Worm (Caenorhabditis elegans) whole organism, late embryonic: ENCODE results near the gene ZK54.3.

Experiments used
- C08G9.2 ChIP-seq: sonication (generic microtip); optimal IDR thresholded peaks from 2 replicates; lab custom pipeline; 2016; ENCODE audit warnings: mild to moderate bottlenecking, missing genetic modification characterization, moderate library complexity, missing compliant biosample characterization
- F13H6.1 ChIP-seq: sonication (generic microtip); optimal IDR thresholded peaks from 2 replicates; lab custom pipeline; 2016; ENCODE audit warnings: missing genetic modification characterization, missing compliant biosample characterization
- K02D7.2 ChIP-seq: sonication (generic microtip); optimal IDR thresholded peaks from 2 replicates; lab custom pipeline; 2017; ENCODE audit warnings: mild to moderate bottlenecking, missing genetic modification characterization, missing compliant biosample characterization
- K09A11.1 ChIP-seq: sonication (generic microtip); optimal IDR thresholded peaks from 2 replicates; lab custom pipeline; 2017; ENCODE audit warnings: antibody characterized with exemption, mild to moderate bottlenecking, missing genetic modification characterization, missing compliant biosample characterization; ENCODE audit not compliant: insufficient read depth
- T23F11.4 ChIP-seq: fragments of 200-800 bp; sonication (Bioruptor generic); optimal IDR thresholded peaks from 2 replicates; lab custom pipeline; 2018; ENCODE audit warnings: mild to moderate bottlenecking, missing genetic modification characterization, missing compliant biosample characterization
- ama-1 ChIP-seq: fragments of 150-350 bp; optimal IDR thresholded peaks from 2 replicates; lab custom pipeline; 2014
- ceh-18 ChIP-seq: sonication (generic microtip); optimal IDR thresholded peaks from 2 replicates; lab custom pipeline; 2016; ENCODE audit warnings: missing genetic modification characterization, missing compliant biosample characterization
- ceh-2 ChIP-seq: sonication (generic microtip); optimal IDR thresholded peaks from 2 replicates; lab custom pipeline; 2016; ENCODE audit warnings: missing genotype, missing genetic modification characterization, missing compliant biosample characterization
- ceh-22 ChIP-seq: sonication (generic microtip); optimal IDR thresholded peaks from 2 replicates; lab custom pipeline; 2017; ENCODE audit warnings: missing biosample characterization, missing genetic modification characterization
- ceh-30 ChIP-seq: fragments of 150-350 bp; optimal IDR thresholded peaks from 2 replicates; lab custom pipeline; 2014; ENCODE audit warnings: missing biosample characterization, missing genetic modification characterization
- ceh-31 ChIP-seq: sonication (generic microtip); optimal IDR thresholded peaks from 2 replicates; lab custom pipeline; 2016; ENCODE audit warnings: missing genetic modification characterization, missing compliant biosample characterization
- ceh-34 ChIP-seq: sonication (generic microtip); optimal IDR thresholded peaks from 2 replicates; lab custom pipeline; 2016; ENCODE audit warnings: mild to moderate bottlenecking, missing genetic modification characterization, missing compliant biosample characterization
- ceh-6 ChIP-seq: fragments of 200-800 bp; sonication (Bioruptor generic); optimal IDR thresholded peaks from 2 replicates; lab custom pipeline; 2018; ENCODE audit warnings: mild to moderate bottlenecking, missing genetic modification characterization, missing compliant biosample characterization
- ceh-9 ChIP-seq: sonication (generic microtip); optimal IDR thresholded peaks from 2 replicates; lab custom pipeline; 2016; ENCODE audit warnings: mild to moderate bottlenecking, missing genetic modification characterization, inconsistent platforms, missing compliant biosample characterization
- dmd-4 ChIP-seq: sonication (generic microtip); optimal IDR thresholded peaks from 2 replicates; lab custom pipeline; 2016; ENCODE audit warnings: borderline replicate concordance, missing genetic modification characterization, missing compliant biosample characterization
- dve-1 ChIP-seq: sonication (generic microtip); optimal IDR thresholded peaks from 2 replicates; lab custom pipeline; 2017; ENCODE audit warnings: antibody characterized with exemption, mild to moderate bottlenecking, missing genetic modification characterization, missing compliant biosample characterization
- elt-2 ChIP-seq: sonication (generic microtip); optimal IDR thresholded peaks from 2 replicates; lab custom pipeline; 2016; ENCODE audit warnings: missing genetic modification reagents, missing genetic modification characterization, missing compliant biosample characterization
- ets-4 ChIP-seq: sonication (generic microtip); optimal IDR thresholded peaks from 2 replicates; lab custom pipeline; 2016; ENCODE audit warnings: missing genetic modification characterization, missing compliant biosample characterization
- eyg-1 ChIP-seq: sonication (generic microtip); optimal IDR thresholded peaks from 2 replicates; lab custom pipeline; 2016; ENCODE audit warnings: missing genotype, missing genetic modification characterization, missing compliant biosample characterization
- fkh-10 ChIP-seq: fragments of 150-350 bp; optimal IDR thresholded peaks from 2 replicates; lab custom pipeline; 2014; ENCODE audit warnings: missing biosample characterization, missing genetic modification reagents, missing genetic modification characterization
- fkh-6 ChIP-seq: sonication (generic microtip); optimal IDR thresholded peaks from 2 replicates; lab custom pipeline; 2016; ENCODE audit warnings: missing genetic modification characterization, missing compliant biosample characterization
- hlh-13 ChIP-seq: fragments of 200-800 bp; sonication (Bioruptor generic); optimal IDR thresholded peaks from 2 replicates; lab custom pipeline; 2018; ENCODE audit warnings: mild to moderate bottlenecking, missing genetic modification characterization, missing compliant biosample characterization
- hlh-30 ChIP-seq: sonication (generic microtip); optimal IDR thresholded peaks from 2 replicates; lab custom pipeline; 2017; ENCODE audit warnings: antibody characterized with exemption, missing genetic modification characterization, missing compliant biosample characterization; ENCODE audit not compliant: insufficient read depth
- hlh-6 ChIP-seq: sonication (generic microtip); optimal IDR thresholded peaks from 2 replicates; lab custom pipeline; 2016; ENCODE audit warnings: missing genotype, missing genetic modification characterization, missing compliant biosample characterization
- lim-6 ChIP-seq: sonication (generic microtip); optimal IDR thresholded peaks from 2 replicates; lab custom pipeline; 2016; ENCODE audit warnings: missing genetic modification characterization, missing compliant biosample characterization
- lin-11 ChIP-seq: fragments of 200-800 bp; sonication (Bioruptor generic); optimal IDR thresholded peaks from 2 replicates; lab custom pipeline; 2018; ENCODE audit warnings: mild to moderate bottlenecking, missing genetic modification characterization, missing compliant biosample characterization
- mec-3 ChIP-seq: sonication (generic microtip); optimal IDR thresholded peaks from 2 replicates; lab custom pipeline; 2016; ENCODE audit warnings: borderline replicate concordance, missing genetic modification characterization, missing compliant biosample characterization
- nhr-11 ChIP-seq: fragments of 150-350 bp; optimal IDR thresholded peaks from 2 replicates; lab custom pipeline; 2014; ENCODE audit warnings: missing biosample characterization, missing genetic modification characterization
- npax-4 ChIP-seq: sonication (generic microtip); optimal IDR thresholded peaks from 2 replicates; lab custom pipeline; 2016; ENCODE audit warnings: missing genetic modification characterization, missing compliant biosample characterization
- odd-2 ChIP-seq: sonication (generic microtip); optimal IDR thresholded peaks from 2 replicates; lab custom pipeline; 2017; ENCODE audit warnings: antibody characterized with exemption, mild to moderate bottlenecking, missing genetic modification characterization, missing compliant biosample characterization
- pha-2 ChIP-seq: sonication (generic microtip); optimal IDR thresholded peaks from 2 replicates; lab custom pipeline; 2017; ENCODE audit warnings: mild to moderate bottlenecking, missing genetic modification characterization, missing compliant biosample characterization
- pha-4 ChIP-seq: fragments of 150-350 bp; optimal IDR thresholded peaks from 2 replicates; lab custom pipeline; 2018; ENCODE audit warnings: missing biosample characterization, missing genetic modification reagents, missing genetic modification characterization
- pqm-1 ChIP-seq: sonication (generic microtip); optimal IDR thresholded peaks from 2 replicates; lab custom pipeline; 2016; ENCODE audit warnings: missing genetic modification characterization, missing compliant biosample characterization
- pros-1 ChIP-seq: fragments of 150-350 bp; optimal IDR thresholded peaks from 2 replicates; lab custom pipeline; 2014; ENCODE audit warnings: missing biosample characterization, missing genetic modification reagents, missing genetic modification characterization
- rnt-1 ChIP-seq: sonication (generic microtip); optimal IDR thresholded peaks from 2 replicates; lab custom pipeline; 2016; ENCODE audit warnings: missing genetic modification characterization, missing compliant biosample characterization
- sdc-2 ChIP-seq: sonication (generic microtip); optimal IDR thresholded peaks from 2 replicates; lab custom pipeline; 2016; ENCODE audit warnings: missing genotype, missing genetic modification characterization, missing compliant biosample characterization
- sox-4 ChIP-seq: sonication (generic microtip); optimal IDR thresholded peaks from 2 replicates; lab custom pipeline; 2017; ENCODE audit warnings: mild to moderate bottlenecking, missing genetic modification characterization, inconsistent platforms, missing compliant biosample characterization
- syd-9 ChIP-seq: sonication (generic microtip); optimal IDR thresholded peaks from 2 replicates; lab custom pipeline; 2016; ENCODE audit warnings: mild to moderate bottlenecking, missing genetic modification characterization, moderate library complexity, missing compliant biosample characterization
- tbx-2 ChIP-seq: sonication (generic microtip); optimal IDR thresholded peaks from 2 replicates; lab custom pipeline; 2016; ENCODE audit warnings: missing genetic modification characterization, missing compliant biosample characterization
- unc-3 ChIP-seq, 2 experiments: fragments of 200-800 bp in 1 of 2; sonication (Bioruptor generic) in 1 of 2; sonication (generic microtip) in 1 of 2; conservative IDR thresholded peaks in 1 of 2; optimal IDR thresholded peaks in 1 of 2; 2 replicates each; pipeline versions ENCODE4 v1.3.6 to Lab custom; 2016 to 2022; ENCODE audit warnings: missing compliant biosample characterization in 2 of 2, missing genetic modification characterization in 2 of 2, missing genetic modification reagents in 1 of 2
- unc-42 ChIP-seq: sonication (generic microtip); optimal IDR thresholded peaks from 2 replicates; lab custom pipeline; 2016; ENCODE audit warnings: missing genotype, missing genetic modification characterization, missing compliant biosample characterization
- unc-55 ChIP-seq: sonication (generic microtip); optimal IDR thresholded peaks from 2 replicates; lab custom pipeline; 2017; ENCODE audit warnings: missing biosample characterization, missing genetic modification reagents, missing genetic modification characterization
- unc-86 ChIP-seq: sonication (generic microtip); optimal IDR thresholded peaks from 2 replicates; lab custom pipeline; 2016; ENCODE audit warnings: missing genetic modification characterization, missing compliant biosample characterization
- zip-5 ChIP-seq: sonication (generic microtip); optimal IDR thresholded peaks from 2 replicates; lab custom pipeline; 2016; ENCODE audit warnings: missing genetic modification characterization, missing compliant biosample characterization

The ZK54.3 gene

DNA sequence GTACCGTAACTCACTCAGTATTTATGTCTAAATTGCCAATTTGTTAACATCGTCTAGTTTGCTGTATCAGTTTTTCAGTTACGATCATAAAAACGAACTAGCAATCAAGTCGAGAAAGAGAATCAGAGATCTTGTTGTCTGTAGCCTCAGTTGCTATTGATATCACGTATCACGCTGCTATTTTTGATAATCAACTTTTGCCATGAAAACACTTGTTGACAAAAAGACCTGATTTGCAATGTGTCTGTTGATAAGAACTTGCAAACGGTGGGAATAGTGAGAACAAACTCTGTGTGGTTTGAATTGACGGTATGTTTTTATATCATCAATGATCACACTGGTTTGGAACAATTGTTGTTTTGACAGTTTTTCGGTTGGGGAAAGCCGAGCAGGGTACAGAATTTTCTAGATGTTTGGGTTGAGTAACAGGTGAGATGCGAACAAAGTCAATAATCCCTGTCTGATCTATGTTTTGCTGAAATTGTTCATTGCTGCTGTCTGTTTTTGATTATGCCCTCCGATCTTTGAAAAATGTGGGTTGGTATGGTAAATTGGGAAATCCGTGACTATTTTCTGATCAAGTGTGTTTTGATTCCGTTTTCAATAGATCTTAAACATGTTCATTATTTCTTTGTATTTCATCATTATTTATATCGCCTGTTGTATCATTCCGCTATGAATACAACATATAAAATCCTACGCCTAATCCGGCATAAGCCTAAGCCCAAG, 42.4 kb upstream of the ZK54.3 start:
- TF ChIP-seq ama-1 (lab: Kevin White, UChicago) (no peak), hlh-13 (GFP tag; lab: Kevin White, UChicago) (no peak), dve-1 (tag; lab: Kevin White, UChicago) (peak; percentile 62), elt-2 (tag; lab: Kevin White, UChicago) (peak; percentile 65), pros-1 (tag; lab: Kevin White, UChicago) (no peak)

DNA sequence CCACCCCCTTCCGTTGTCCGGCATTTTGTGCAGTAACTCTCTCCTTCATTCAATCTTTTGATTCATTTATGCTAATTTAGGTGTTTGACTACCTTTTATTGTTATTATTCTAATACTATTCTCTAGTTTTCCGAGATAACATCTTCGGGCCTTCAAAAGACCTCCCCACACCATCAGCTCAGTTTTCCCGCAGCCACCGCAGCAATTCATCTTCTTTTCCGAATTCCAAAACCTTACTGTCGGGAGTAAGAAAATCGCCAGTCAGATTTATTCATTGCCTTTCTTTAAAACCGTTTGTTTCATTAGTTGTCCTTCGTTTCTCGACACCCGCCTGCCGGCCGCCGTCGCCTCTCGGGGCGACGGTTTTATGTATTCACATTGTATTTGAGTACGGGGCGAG, 41.3 kb upstream of the ZK54.3 start:
- no peak for TF ChIP-seq fkh-10 (GFP tag; lab: Kevin White, UChicago)
- TF ChIP-seq eyg-1: no peak
- TF ChIP-seq ceh-9 (tag; lab: Kevin White, UChicago): no peak
- no peak for TF ChIP-seq pha-2 (tag; lab: Kevin White, UChicago)
- TF ChIP-seq ama-1 (lab: Kevin White, UChicago): no peak
- no peak for TF ChIP-seq lim-6 (tag; lab: Kevin White, UChicago)
- no peak for TF ChIP-seq ceh-34
- TF ChIP-seq npax-4 (tag; lab: Kevin White, UChicago): no peak
- TF ChIP-seq F13H6.1 (tag; lab: Kevin White, UChicago): no peak
- TF ChIP-seq, all 69 proteins: peak for 0

DNA sequence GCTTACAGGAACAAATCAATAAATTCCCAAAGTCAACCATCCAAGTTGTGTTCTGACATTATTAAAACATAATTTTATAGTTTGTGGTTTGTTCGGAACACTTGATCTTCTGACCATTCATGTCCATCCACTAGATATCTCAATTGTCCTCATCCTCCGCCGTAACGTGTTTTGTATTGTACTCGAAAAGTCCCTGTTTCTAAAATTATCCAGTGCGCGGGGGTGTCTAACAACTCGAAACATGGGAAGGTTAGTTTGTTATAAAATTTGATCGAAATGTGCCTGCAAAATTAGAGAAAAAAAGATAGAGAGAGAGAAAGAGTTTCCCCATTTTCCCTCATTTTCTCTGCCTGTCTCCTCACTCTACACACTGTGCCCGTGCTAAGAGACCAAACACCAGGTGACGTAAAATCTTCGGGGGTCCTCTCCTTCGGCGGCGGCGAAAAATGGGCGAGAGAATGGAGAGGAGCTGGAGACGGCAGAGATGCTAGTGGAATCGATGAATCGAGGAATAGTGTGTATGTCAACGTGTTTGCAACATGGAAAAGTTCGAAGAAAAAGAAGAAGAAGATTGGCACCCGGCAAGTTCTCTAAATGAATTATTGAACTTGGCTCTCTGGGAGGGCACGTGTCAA, 38.9 kb upstream of the ZK54.3 start:
- TF ChIP-seq K09A11.1 (tag; lab: Kevin White, UChicago) (peak; percentile 16), ceh-6 (GFP tag; lab: Kevin White, UChicago) (no peak), hlh-6 (tag; lab: Kevin White, UChicago) (no peak), unc-55 (GFP tag; lab: Kevin White, UChicago) (peak; percentile 93), ceh-2 (tag; lab: Kevin White, UChicago) (no peak), pqm-1 (peak; percentile 16), nhr-11 (tag; lab: Kevin White, UChicago) (no peak), hlh-30 (tag; lab: Kevin White, UChicago) (peak; percentile 53), unc-86 (tag; lab: Kevin White, UChicago) (no peak), ceh-9 (tag; lab: Kevin White, UChicago) (no peak), T23F11.4 (no peak), npax-4 (tag; lab: Kevin White, UChicago) (no peak), dve-1 (tag; lab: Kevin White, UChicago) (peak; percentile 36), sdc-2 (peak; percentile 66), fkh-10 (GFP tag; lab: Kevin White, UChicago) (no peak), tbx-2 (tag; lab: Kevin White, UChicago) (peak; percentile 83), ets-4 (peak; percentile 41), rnt-1 (tag; lab: Kevin White, UChicago) (peak; percentile 88), C08G9.2 (peak; percentile 15), ceh-18 (tag; lab: Kevin White, UChicago) (peak; percentile 98), unc-42 (tag; lab: Kevin White, UChicago) (peak; percentile 86), fkh-6 (no peak), sox-4 (no peak), dmd-4 (tag; lab: Kevin White, UChicago) (no peak), pha-2 (tag; lab: Kevin White, UChicago) (peak; percentile 20), ceh-30 (tag; lab: Kevin White, UChicago) (no peak), eyg-1 (no peak), unc-3 (GFP tag; conservative IDR thresholded peaks at IDR 0.05; lab: Robert Waterston, UW) (no peak), unc-3 (tag; optimal IDR thresholded peaks at IDR 0.05; lab: Kevin White, UChicago) (no peak), mec-3 (tag; lab: Kevin White, UChicago) (no peak), syd-9 (no peak), ceh-22 (no peak), F13H6.1 (tag; lab: Kevin White, UChicago) (peak; percentile 87), K02D7.2 (tag; lab: Kevin White, UChicago) (no peak), elt-2 (tag; lab: Kevin White, UChicago) (peak; percentile 6), zip-5 (tag; lab: Kevin White, UChicago) (no peak), lin-11 (tag; lab: Kevin White, UChicago) (no peak), ceh-31 (tag; lab: Kevin White, UChicago) (peak; percentile 83), pros-1 (tag; lab: Kevin White, UChicago) (peak; percentile 27), odd-2 (tag; lab: Kevin White, UChicago) (no peak), pha-4 (no peak)
